Fruit fly (Drosophila melanogaster): ENCODE data around the gene CG17078.

CG17078 gene

DNA sequence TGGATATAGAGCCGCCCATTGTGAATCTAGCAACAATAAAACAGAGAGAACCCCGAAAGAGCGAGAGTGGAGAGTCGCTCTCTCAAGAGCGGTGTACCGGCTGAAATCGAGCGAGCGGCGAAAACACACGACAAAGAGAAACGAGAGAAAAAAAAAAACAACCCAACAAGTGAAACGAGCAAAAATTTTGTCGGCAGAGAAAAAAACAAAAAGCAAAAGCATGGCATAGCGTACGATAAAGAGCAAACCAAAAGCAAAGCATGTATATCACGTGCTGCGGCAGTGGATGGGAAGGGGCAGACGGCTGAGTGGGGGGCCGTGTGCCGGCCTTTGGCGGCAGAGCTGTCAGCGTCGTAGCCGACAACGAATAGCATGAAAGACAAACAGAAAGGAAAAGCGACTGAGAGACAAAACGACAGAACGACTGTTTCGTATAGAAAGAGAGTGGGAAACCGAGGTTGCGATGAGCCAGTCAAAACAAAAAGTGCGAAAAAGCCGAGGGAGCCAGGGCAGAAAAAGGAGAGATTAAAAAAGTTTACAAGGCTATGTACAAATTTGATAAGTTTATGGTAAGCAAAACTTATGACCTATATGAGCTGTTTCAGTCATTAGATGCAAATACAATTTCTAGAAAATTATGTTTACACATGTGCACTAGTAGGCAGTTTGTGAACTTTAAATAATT, 31.2 kb downstream of the CG17078 start (continued):
- TF ChIP-seq CG34422 (GFP tag; IDR thresholded peaks at IDR 0.05) (peak; percentile 92; the same call in 2 of the 3 replicates), CG17385 (GFP tag; optimal IDR thresholded peaks at IDR 0.05) (peak; percentile 7), CG10209 (GFP tag; optimal IDR thresholded peaks at IDR 0.05) (peak; percentile 85), CG32532 (GFP tag; IDR thresholded peaks at IDR 0.05) (peak; percentile 43; the same call in 1 of the 2 replicates), NFAT (GFP tag; IDR thresholded peaks at IDR 0.05) (no peak), CG7987 (GFP tag; optimal IDR thresholded peaks at IDR 0.05) (peak; percentile 89), ftz-f1 (GFP tag; optimal IDR thresholded peaks at IDR 0.05) (peak; percentile 67), sim (GFP tag; IDR thresholded peaks at IDR 0.05) (no peak), CG17568 (GFP tag; optimal IDR thresholded peaks at IDR 0.05) (peak; percentile 18), grau (tag; optimal IDR thresholded peaks at IDR 0.05) (no peak), CG12769 (tag; optimal IDR thresholded peaks at IDR 0.05) (peak; percentile 52), Trl (optimal IDR thresholded peaks at IDR 0.05) (peak; percentile 96 to 98), Trl (GFP tag; optimal IDR thresholded peaks at IDR 0.05) (peak; percentile 68), CG7745 (tag; optimal IDR thresholded peaks at IDR 0.05) (no peak), HmgZ (tag; optimal IDR thresholded peaks at IDR 0.05) (peak; percentile 29), CG34224 (GFP tag; IDR thresholded peaks at IDR 0.05; ENCODE audit: partially characterized antibody) (peak; percentile 49; the same call in 2 of the 3 replicates), CG32772 (GFP tag; IDR thresholded peaks at IDR 0.05) (peak; percentile 39; the same call in 1 of the 2 replicates), chn (GFP tag; optimal IDR thresholded peaks at IDR 0.05) (peak; percentile 5), hkb (optimal IDR thresholded peaks at IDR 0.05) (no peak), hkb (GFP tag; IDR thresholded peaks at IDR 0.05) (0 out of 2 replicates have a peak, but pooled peaks have one; percentile 32), stc (GFP tag; IDR thresholded peaks at IDR 0.05) (0 out of 2 replicates have a peak, but pooled peaks have one; percentile 10), chinmo (GFP tag; IDR thresholded peaks at IDR 0.05; ENCODE audit: partially characterized antibody) (peak; percentile 91; the same call in 1 of the 4 replicates), Oaz (GFP tag; IDR thresholded peaks at IDR 0.05) (no peak), sqz (GFP tag; optimal IDR thresholded peaks at IDR 0.05) (peak; percentile 96), Optix (GFP tag; IDR thresholded peaks at IDR 0.05) (no peak), psq (GFP tag; optimal IDR thresholded peaks at IDR 0.05) (peak; percentile 99), CG4360 (GFP tag; IDR thresholded peaks at IDR 0.05) (no peak), sug (tag; optimal IDR thresholded peaks at IDR 0.05) (peak; percentile 80), CG10431 (GFP tag; optimal IDR thresholded peaks at IDR 0.05) (peak; percentile 14), CG18476 (GFP tag; optimal IDR thresholded peaks at IDR 0.05) (no peak), crol (GFP tag; IDR thresholded peaks at IDR 0.05) (peak; percentile 96), B-H2 (GFP tag; optimal IDR thresholded peaks at IDR 0.05) (no peak), CG16813 (GFP tag; IDR thresholded peaks at IDR 0.05; ENCODE audit: partially characterized antibody) (0 out of 3 replicates have a peak, but pooled peaks have one; percentile 6), HLHmδ (GFP tag; optimal IDR thresholded peaks at IDR 0.05) (peak; percentile 11), disco-r (GFP tag; optimal IDR thresholded peaks at IDR 0.05) (no peak), CG13894 (tag; optimal IDR thresholded peaks at IDR 0.05) (peak; percentile 23), lab (GFP tag; optimal IDR thresholded peaks at IDR 0.05) (peak; percentile 23), unc-4 (GFP tag; IDR thresholded peaks at IDR 0.05; ENCODE audit: partially characterized antibody) (peak; percentile 58), cwo (GFP tag; optimal IDR thresholded peaks at IDR 0.05) (peak; percentile 100), Fer1 (GFP tag; optimal IDR thresholded peaks at IDR 0.05) (peak; percentile 33), so (GFP tag; IDR thresholded peaks at IDR 0.05) (peak; percentile 67; the same call in 1 of the 3 replicates), bab2 (GFP tag; optimal IDR thresholded peaks at IDR 0.05) (no peak), CG34376 (GFP tag; optimal IDR thresholded peaks at IDR 0.05) (peak; percentile 32), lmd (GFP tag; IDR thresholded peaks at IDR 0.05) (no peak), CG12155 (GFP tag; optimal IDR thresholded peaks at IDR 0.05) (peak; percentile 86), Dll (GFP tag; IDR thresholded peaks at IDR 0.05; ENCODE audit: partially characterized antibody) (peak; percentile 46; the same call in 1 of the 4 replicates), nom (GFP tag; optimal IDR thresholded peaks at IDR 0.05) (peak; percentile 94), nerfin-1 (tag; optimal IDR thresholded peaks at IDR 0.05) (peak; percentile 46), Nf-YA (GFP tag; IDR thresholded peaks at IDR 0.05) (0 out of 2 replicates have a peak, but pooled peaks have one; percentile 2)
